Worm (Caenorhabditis elegans): ENCODE measurements around the gene nhr-101.

The nhr-101 gene

ce11 chrV:11532964-11533363 lies 37.3 kb upstream of the nhr-101 start:
- peak; percentile 11; the same call in 1 of the 2 replicates for TF ChIP-seq T22C8.4 (GFP tag; IDR thresholded peaks at IDR 0.05)
- TF ChIP-seq cog-1 (tag; optimal IDR thresholded peaks at IDR 0.05): no peak
- no peak for TF ChIP-seq flt-1 (GFP tag; IDR thresholded peaks at IDR 0.05)
- 0 out of 2 replicates have a peak, but pooled peaks have one; percentile 46 for TF ChIP-seq ztf-23 (GFP tag; IDR thresholded peaks at IDR 0.05)
- no peak for TF ChIP-seq med-1 (GFP tag; optimal IDR thresholded peaks at IDR 0.05; ENCODE audit: insufficient read depth)

- no peak for TF ChIP-seq flt-1 (GFP tag; IDR thresholded peaks at IDR 0.05)
- no peak for TF ChIP-seq klf-2 (GFP tag; conservative IDR thresholded peaks at IDR 0.05)
- no peak for TF ChIP-seq med-1 (GFP tag; optimal IDR thresholded peaks at IDR 0.05; ENCODE audit: insufficient read depth)
- TF ChIP-seq tab-1 (GFP tag; IDR thresholded peaks at IDR 0.05): no peak
- no peak for TF ChIP-seq T22C8.4 (GFP tag; IDR thresholded peaks at IDR 0.05)
- TF ChIP-seq ref-1 (GFP tag; conservative IDR thresholded peaks at IDR 0.05): no peak
- TF ChIP-seq ztf-29 (GFP tag; IDR thresholded peaks at IDR 0.05): no peak
- TF ChIP-seq ztf-23 (GFP tag; IDR thresholded peaks at IDR 0.05): no peak
- TF ChIP-seq cog-1 (tag; optimal IDR thresholded peaks at IDR 0.05): no peak
Measured at ce11 chrV:11533365-11533949, 36.8 kb upstream of the nhr-101 start.

- TF ChIP-seq ztf-29 (GFP tag; IDR thresholded peaks at IDR 0.05): no peak
- no peak for TF ChIP-seq tab-1 (GFP tag; IDR thresholded peaks at IDR 0.05)
- TF ChIP-seq T22C8.4 (GFP tag; IDR thresholded peaks at IDR 0.05): no peak
- TF ChIP-seq ref-1 (GFP tag; conservative IDR thresholded peaks at IDR 0.05): no peak
- TF ChIP-seq cog-1 (tag; optimal IDR thresholded peaks at IDR 0.05): no peak
- TF ChIP-seq med-1 (GFP tag; optimal IDR thresholded peaks at IDR 0.05; ENCODE audit: insufficient read depth): no peak
- TF ChIP-seq flt-1 (GFP tag; IDR thresholded peaks at IDR 0.05): no peak
- TF ChIP-seq klf-2 (GFP tag; conservative IDR thresholded peaks at IDR 0.05): no peak
- TF ChIP-seq ztf-23 (GFP tag; IDR thresholded peaks at IDR 0.05): no peak
Measured at ce11 chrV:11534495-11535189, 35.6 kb upstream of the nhr-101 start.

- no peak for TF ChIP-seq T22C8.4 (GFP tag; IDR thresholded peaks at IDR 0.05)
- TF ChIP-seq klf-2 (GFP tag; conservative IDR thresholded peaks at IDR 0.05): no peak
- TF ChIP-seq tab-1 (GFP tag; IDR thresholded peaks at IDR 0.05): no peak
- TF ChIP-seq cog-1 (tag; optimal IDR thresholded peaks at IDR 0.05): no peak
- TF ChIP-seq ztf-23 (GFP tag; IDR thresholded peaks at IDR 0.05): no peak
- TF ChIP-seq ztf-29 (GFP tag; IDR thresholded peaks at IDR 0.05): no peak
- TF ChIP-seq ref-1 (GFP tag; conservative IDR thresholded peaks at IDR 0.05): no peak
- no peak for TF ChIP-seq flt-1 (GFP tag; IDR thresholded peaks at IDR 0.05)
Measured at ce11 chrV:11535504-11536062, 34.7 kb upstream of the nhr-101 start.

ce11 chrV:11536667-11537066 lies 33.6 kb upstream of the nhr-101 start:
- TF ChIP-seq ztf-23 (GFP tag; IDR thresholded peaks at IDR 0.05) (no peak), med-1 (GFP tag; optimal IDR thresholded peaks at IDR 0.05; ENCODE audit: insufficient read depth) (no peak), cog-1 (tag; optimal IDR thresholded peaks at IDR 0.05) (no peak), tab-1 (GFP tag; IDR thresholded peaks at IDR 0.05) (no peak), T22C8.4 (GFP tag; IDR thresholded peaks at IDR 0.05) (no peak), flt-1 (GFP tag; IDR thresholded peaks at IDR 0.05) (no peak), ref-1 (GFP tag; conservative IDR thresholded peaks at IDR 0.05) (no peak), ztf-29 (GFP tag; IDR thresholded peaks at IDR 0.05) (no peak)

ce11 chrV:11539502-11539901 lies 30.8 kb upstream of the nhr-101 start:
- TF ChIP-seq ztf-23 (GFP tag; IDR thresholded peaks at IDR 0.05) (no peak), med-1 (GFP tag; optimal IDR thresholded peaks at IDR 0.05; ENCODE audit: insufficient read depth) (no peak), klf-2 (GFP tag; conservative IDR thresholded peaks at IDR 0.05) (no peak), tab-1 (GFP tag; IDR thresholded peaks at IDR 0.05) (no peak), ref-1 (GFP tag; conservative IDR thresholded peaks at IDR 0.05) (no peak), T22C8.4 (GFP tag; IDR thresholded peaks at IDR 0.05) (no peak), cog-1 (tag; optimal IDR thresholded peaks at IDR 0.05) (no peak), ztf-29 (GFP tag; IDR thresholded peaks at IDR 0.05) (no peak), flt-1 (GFP tag; IDR thresholded peaks at IDR 0.05) (no peak)

- TF ChIP-seq ztf-23 (GFP tag; IDR thresholded peaks at IDR 0.05): 0 out of 2 replicates have a peak, but pooled peaks have one; percentile 29
- TF ChIP-seq cog-1 (tag; optimal IDR thresholded peaks at IDR 0.05): no peak
- no peak for TF ChIP-seq T22C8.4 (GFP tag; IDR thresholded peaks at IDR 0.05)
- TF ChIP-seq ztf-29 (GFP tag; IDR thresholded peaks at IDR 0.05): no peak
- TF ChIP-seq flt-1 (GFP tag; IDR thresholded peaks at IDR 0.05): peak; percentile 33; the same call in 1 of the 2 replicates
Measured at ce11 chrV:11541284-11541683, 29.0 kb upstream of the nhr-101 start.

ce11 chrV:11543564-11543963 lies 26.7 kb upstream of the nhr-101 start, which contains the start of gene F38B7.2:
Gene F38B7.2, plus strand, starts transcription at chrV:11543963.
- no peak for TF ChIP-seq med-1 (GFP tag; optimal IDR thresholded peaks at IDR 0.05; ENCODE audit: insufficient read depth)
- TF ChIP-seq klf-2 (GFP tag; conservative IDR thresholded peaks at IDR 0.05): no peak
- no peak for TF ChIP-seq ztf-29 (GFP tag; IDR thresholded peaks at IDR 0.05)
- no peak for TF ChIP-seq ztf-23 (GFP tag; IDR thresholded peaks at IDR 0.05)
- TF ChIP-seq tab-1 (GFP tag; IDR thresholded peaks at IDR 0.05): no peak
- no peak for TF ChIP-seq ref-1 (GFP tag; conservative IDR thresholded peaks at IDR 0.05)
- no peak for TF ChIP-seq cog-1 (tag; optimal IDR thresholded peaks at IDR 0.05)
- no peak for TF ChIP-seq T22C8.4 (GFP tag; IDR thresholded peaks at IDR 0.05)
- TF ChIP-seq flt-1 (GFP tag; IDR thresholded peaks at IDR 0.05): no peak

- TF ChIP-seq tab-1 (GFP tag; IDR thresholded peaks at IDR 0.05) (no peak), flt-1 (GFP tag; IDR thresholded peaks at IDR 0.05) (no peak), ref-1 (GFP tag; conservative IDR thresholded peaks at IDR 0.05) (no peak), ztf-29 (GFP tag; IDR thresholded peaks at IDR 0.05) (no peak), ztf-23 (GFP tag; IDR thresholded peaks at IDR 0.05) (no peak), cog-1 (tag; optimal IDR thresholded peaks at IDR 0.05) (no peak), T22C8.4 (GFP tag; IDR thresholded peaks at IDR 0.05) (no peak), med-1 (GFP tag; optimal IDR thresholded peaks at IDR 0.05; ENCODE audit: insufficient read depth) (no peak), klf-2 (GFP tag; conservative IDR thresholded peaks at IDR 0.05) (no peak)
Measured at ce11 chrV:11545227-11545626, 25.0 kb upstream of the nhr-101 start, which contains the start of gene F38B7.10. Gene F38B7.10, plus strand, starts transcription at chrV:11545527.
